Worm (Caenorhabditis elegans): Measurements from ENCODE around the gene srx-2.

ce11 chrV:9044871-9045270, 35.6 kb downstream of the srx-2 start, which contains the start of gene nhr-30:
- no peak for TF ChIP-seq elt-3 (tag; optimal IDR thresholded peaks at IDR 0.05)
- no peak for TF ChIP-seq egl-5 (tag; optimal IDR thresholded peaks at IDR 0.05)
- TF ChIP-seq ceh-16 (tag; optimal IDR thresholded peaks at IDR 0.05) = no peak
- TF ChIP-seq egl-27 (tag; optimal IDR thresholded peaks at IDR 0.05) = no peak
- no peak for TF ChIP-seq skn-1 (tag; optimal IDR thresholded peaks at IDR 0.05)
- no peak for TF ChIP-seq nhr-12 (tag; optimal IDR thresholded peaks at IDR 0.05)
